Worm (Caenorhabditis elegans) whole organism, early embryonic: ENCODE data around the gene srsx-10.

Experiments used
- F13C5.2 ChIP-seq: sonication (generic microtip); optimal IDR thresholded peaks from 2 replicates; lab custom pipeline; 2017; ENCODE audit warnings: mild to moderate bottlenecking, missing genetic modification characterization, inconsistent platforms, missing compliant biosample characterization
- ets-7 ChIP-seq: sonication (generic microtip); optimal IDR thresholded peaks from 2 replicates; lab custom pipeline; 2016; ENCODE audit warnings: missing genotype, missing genetic modification characterization, missing compliant biosample characterization
- hmbx-1 ChIP-seq: sonication (generic microtip); optimal IDR thresholded peaks from 2 replicates; lab custom pipeline; 2016; ENCODE audit warnings: mild to moderate bottlenecking, missing genetic modification characterization, missing compliant biosample characterization
- hmg-4 ChIP-seq: fragments of 200-800 bp; sonication (Bioruptor generic); optimal IDR thresholded peaks from 2 replicates; lab custom pipeline; 2018; ENCODE audit warnings: mild to moderate bottlenecking, missing genetic modification characterization, missing compliant biosample characterization
- scrt-1 ChIP-seq: fragments of 200-800 bp; sonication (Bioruptor generic); IDR thresholded peaks from 2 replicates; pipeline ENCODE4 v1.3.6; 2022; ENCODE audit warnings: missing genetic modification characterization, missing compliant biosample characterization
- sea-1 ChIP-seq: fragments of 200-800 bp; sonication (Bioruptor generic); conservative IDR thresholded peaks from 2 replicates; pipeline ENCODE4 v1.3.6; 2022; ENCODE audit warnings: missing genetic modification characterization, missing compliant biosample characterization

DNA sequence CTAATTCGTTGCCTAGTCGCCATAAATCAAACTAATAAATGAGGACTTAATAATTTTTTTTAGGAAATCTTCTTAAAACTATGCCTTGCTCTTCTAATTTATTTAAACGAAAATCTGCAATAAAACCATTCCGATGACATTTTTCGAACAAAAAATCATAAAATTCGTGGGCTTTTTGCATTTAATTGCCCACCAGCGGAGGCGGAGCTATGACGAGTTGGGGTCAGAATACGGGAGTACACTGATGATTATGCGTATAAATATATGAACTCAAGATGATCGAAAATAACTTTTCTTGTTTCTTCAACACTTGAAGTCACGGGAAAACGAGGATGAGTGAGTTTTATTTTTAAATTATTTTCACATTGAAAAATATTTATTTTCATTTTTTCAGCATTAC is 40.2 kb downstream of the srsx-10 start, which contains the start of gene catp-2:
- TF ChIP-seq sea-1 (GFP tag; lab: Robert Waterston, UW), result no peak
- no peak for TF ChIP-seq F13C5.2 (tag; lab: Kevin White, UChicago)
- no peak for TF ChIP-seq hmbx-1 (tag; lab: Kevin White, UChicago)
- TF ChIP-seq ets-7 (tag; lab: Kevin White, UChicago), result no peak
- no peak for TF ChIP-seq scrt-1 (GFP tag; lab: Robert Waterston, UW)
- no peak for TF ChIP-seq hmg-4
